Fruit fly (Drosophila melanogaster) Kc167 (cell line): ENCODE data around the gene Gclc.

Experiments
- Myc ChIP-seq: fragments of >200 bp; optimal IDR thresholded peaks from 2 replicates; lab custom pipeline; 2017; ENCODE audit warnings: missing external identifiers
- h ChIP-seq: fragments of >200 bp; optimal IDR thresholded peaks from 3 replicates; lab custom pipeline; 2018; ENCODE audit warnings: missing external identifiers
- psq ChIP-seq: fragments of >200 bp; optimal IDR thresholded peaks from 2 replicates; lab custom pipeline; 2017; ENCODE audit warnings: missing external identifiers

DNA sequence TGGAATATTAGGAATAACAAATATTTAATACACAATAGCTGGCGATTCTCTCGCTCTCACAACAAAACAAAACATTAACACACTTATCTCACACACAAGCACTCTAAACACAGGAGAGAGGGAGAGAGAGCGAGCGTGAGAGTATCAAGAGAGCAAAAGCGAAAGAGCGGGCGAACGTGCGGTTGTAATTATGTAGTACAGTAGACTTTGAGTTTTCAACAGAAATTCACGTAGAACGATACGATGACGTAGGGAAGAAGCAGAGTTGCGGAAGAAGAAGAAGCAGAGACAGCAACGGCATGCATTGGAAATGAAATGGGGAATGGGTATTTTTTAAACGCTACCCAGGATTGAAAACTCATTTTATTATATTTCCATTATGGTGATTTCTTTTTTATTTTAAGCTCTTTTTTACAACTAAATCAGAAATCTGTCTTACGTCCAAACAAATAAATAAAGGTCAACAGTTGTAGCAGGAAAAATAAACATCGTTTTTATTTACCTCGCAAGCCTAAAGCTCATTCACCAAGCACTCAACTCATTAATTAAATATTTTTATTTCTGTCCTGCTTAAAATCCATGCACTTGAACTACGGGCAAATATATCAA, 58.0 kb downstream of the Gclc start:
- TF ChIP-seq Myc (no peak), h (lab: Kevin White, UChicago) (no peak), psq (lab: Kevin White, UChicago) (no peak)
